Fruit fly (Drosophila melanogaster) whole organism, embryonic: ENCODE data around the gene CG32032.

Source experiments
- BtbVII ChIP-seq: fragments of 200-800 bp; sonication (Bioruptor generic); optimal IDR thresholded peaks from 3 replicates; lab custom pipeline; 2017; ENCODE audit warnings: missing biosample characterization, mild to moderate bottlenecking, missing genetic modification characterization
- CG10321 ChIP-seq: fragments of 200-800 bp; sonication (Bioruptor generic); IDR thresholded peaks from 2 replicates; pipeline ENCODE4 v1.3.6; 2022; ENCODE audit warnings: missing biosample characterization, missing genetic modification characterization
- CG11085 ChIP-seq: fragments of 200-800 bp; sonication (Bioruptor generic); IDR thresholded peaks from 2 replicates; pipeline ENCODE4 v1.3.6; 2022; ENCODE audit warnings: missing biosample characterization, missing genetic modification characterization
- CG11247 ChIP-seq: fragments of 200-800 bp; sonication (Bioruptor generic); IDR thresholded peaks from 2 replicates; pipeline ENCODE4 v1.3.6; 2022; ENCODE audit warnings: missing biosample characterization, missing genetic modification characterization
- CG11560 ChIP-seq: fragments of 200-800 bp; sonication (Bioruptor generic); IDR thresholded peaks from 3 replicates; pipeline ENCODE4 v1.3.6; 2022; ENCODE audit warnings: missing biosample characterization, missing genetic modification characterization
- CG11723 ChIP-seq: fragments of 200-800 bp; sonication (Bioruptor generic); optimal IDR thresholded peaks from 2 replicates; lab custom pipeline; 2017; ENCODE audit warnings: missing biosample characterization, mild to moderate bottlenecking, missing genetic modification characterization
- CG13123 ChIP-seq: fragments of 200-800 bp; sonication (Bioruptor generic); optimal IDR thresholded peaks from 2 replicates; lab custom pipeline; 2016; ENCODE audit warnings: missing biosample characterization, missing genetic modification characterization
- CG15269 ChIP-seq: fragments of 200-800 bp; sonication (Bioruptor generic); optimal IDR thresholded peaks from 2 replicates; lab custom pipeline; 2018; ENCODE audit warnings: missing biosample characterization, mild to moderate bottlenecking, missing genetic modification characterization, moderate library complexity
- CG16863 ChIP-seq: fragments of 200-800 bp; sonication (Bioruptor generic); optimal IDR thresholded peaks from 3 replicates; lab custom pipeline; 2016; ENCODE audit warnings: missing biosample characterization, missing genetic modification characterization
- CG18764 ChIP-seq: fragments of 200-800 bp; sonication (Bioruptor generic); optimal IDR thresholded peaks from 3 replicates; lab custom pipeline; 2016; ENCODE audit warnings: missing biosample characterization, missing genetic modification characterization
- CG30403 ChIP-seq: fragments of 200-800 bp; sonication (Bioruptor generic); optimal IDR thresholded peaks from 3 replicates; lab custom pipeline; 2016; ENCODE audit warnings: missing biosample characterization, missing genetic modification characterization
- CG3281 ChIP-seq: fragments of 200-800 bp; sonication (Bioruptor generic); optimal IDR thresholded peaks from 3 replicates; lab custom pipeline; 2017; ENCODE audit warnings: missing biosample characterization, mild to moderate bottlenecking, missing genetic modification characterization
- CG7357 ChIP-seq: fragments of 200-800 bp; sonication (Bioruptor generic); IDR thresholded peaks from 3 replicates; pipeline ENCODE4 v1.3.6; 2022; ENCODE audit warnings: missing biosample characterization, missing genetic modification characterization
- CG7839 ChIP-seq: fragments of 200-800 bp; sonication (Bioruptor generic); optimal IDR thresholded peaks from 3 replicates; lab custom pipeline; 2018; ENCODE audit warnings: missing biosample characterization, mild to moderate bottlenecking, missing genetic modification characterization, moderate library complexity
- CG8281 ChIP-seq: fragments of 200-800 bp; sonication (Bioruptor generic); optimal IDR thresholded peaks from 2 replicates; lab custom pipeline; 2018; ENCODE audit warnings: missing biosample characterization, mild to moderate bottlenecking, missing genetic modification characterization, moderate library complexity
- CG8359 ChIP-seq: fragments of 200-800 bp; sonication (Bioruptor generic); optimal IDR thresholded peaks from 2 replicates; lab custom pipeline; 2017; ENCODE audit warnings: missing biosample characterization, mild to moderate bottlenecking, missing genetic modification characterization, borderline replicate concordance
- CG8478 ChIP-seq: fragments of >200 bp; optimal IDR thresholded peaks from 2 replicates; lab custom pipeline; 2018
- CG9817 ChIP-seq: fragments of 200-800 bp; sonication (Bioruptor generic); optimal IDR thresholded peaks from 2 replicates; lab custom pipeline; 2018; ENCODE audit warnings: missing biosample characterization, mild to moderate bottlenecking, missing genetic modification characterization, moderate library complexity
- CG9932 ChIP-seq: fragments of 200-800 bp; sonication (Bioruptor generic); IDR thresholded peaks from 2 replicates; pipeline ENCODE4 v1.3.6; 2022; ENCODE audit warnings: missing biosample characterization, missing genetic modification characterization
- Camta ChIP-seq: fragments of 200-800 bp; sonication (Bioruptor generic); optimal IDR thresholded peaks from 2 replicates; lab custom pipeline; 2016; ENCODE audit warnings: missing biosample characterization, missing genetic modification characterization
- Dad ChIP-seq: fragments of 200-800 bp; sonication (Bioruptor generic); optimal IDR thresholded peaks from 3 replicates; lab custom pipeline; 2016; ENCODE audit warnings: missing biosample characterization, missing genetic modification characterization
- Dll ChIP-seq: fragments of 200-800 bp; sonication (Bioruptor generic); IDR thresholded peaks from 4 replicates; pipeline ENCODE4 v1.3.6; 2022; ENCODE audit warnings: missing biosample characterization, missing genetic modification characterization; ENCODE audit not compliant: partially characterized antibody
- HHEX ChIP-seq: fragments of 200-800 bp; sonication (Bioruptor generic); optimal IDR thresholded peaks from 3 replicates; lab custom pipeline; 2017; ENCODE audit warnings: missing biosample characterization, mild to moderate bottlenecking, missing genetic modification characterization, missing genetic modification reagents
- Hmx ChIP-seq: fragments of 200-800 bp; sonication (Bioruptor generic); optimal IDR thresholded peaks from 2 replicates; lab custom pipeline; 2016; ENCODE audit warnings: missing biosample characterization, missing genetic modification characterization
- Lpt ChIP-seq: fragments of >200 bp; optimal IDR thresholded peaks from 2 replicates; lab custom pipeline; 2018; ENCODE audit warnings: missing biosample characterization, missing genetic modification characterization
- Mes4 ChIP-seq: fragments of 200-800 bp; sonication (Bioruptor generic); optimal IDR thresholded peaks from 2 replicates; lab custom pipeline; 2016; ENCODE audit warnings: missing biosample characterization, missing genetic modification characterization
- NK7.1 ChIP-seq: fragments of 200-800 bp; sonication (Bioruptor generic); optimal IDR thresholded peaks from 3 replicates; lab custom pipeline; 2016; ENCODE audit warnings: missing biosample characterization, missing genetic modification characterization
- Nf-YA ChIP-seq: fragments of 200-800 bp; sonication (Bioruptor generic); IDR thresholded peaks from 2 replicates; pipeline ENCODE4 v1.3.6; 2022; ENCODE audit warnings: missing biosample characterization, missing genetic modification characterization
- NfI ChIP-seq: fragments of 200-800 bp; sonication (Bioruptor generic); optimal IDR thresholded peaks from 3 replicates; lab custom pipeline; 2018; ENCODE audit warnings: missing biosample characterization, mild to moderate bottlenecking, missing genetic modification characterization, moderate library complexity
- Optix ChIP-seq: fragments of 200-800 bp; sonication (Bioruptor generic); IDR thresholded peaks from 3 replicates; pipeline ENCODE4 v1.3.6; 2022; ENCODE audit warnings: missing biosample characterization, missing genetic modification characterization
- Rfx ChIP-seq: fragments of 200-800 bp; sonication (Bioruptor generic); IDR thresholded peaks from 2 replicates; pipeline ENCODE4 v1.3.6; 2022; ENCODE audit warnings: missing biosample characterization, missing genetic modification characterization
- ara ChIP-seq: fragments of 200-800 bp; sonication (Bioruptor generic); IDR thresholded peaks from 2 replicates; pipeline ENCODE4 v1.3.6; 2022; ENCODE audit warnings: missing biosample characterization, missing genetic modification characterization
- bsh ChIP-seq, 2 experiments: fragments of 200-800 bp; sonication (Bioruptor generic); optimal IDR thresholded peaks; 2 replicates each; lab custom pipeline; 2017 to 2018; ENCODE audit warnings: mild to moderate bottlenecking in 2 of 2, missing biosample characterization in 2 of 2, missing genetic modification characterization in 2 of 2, moderate library complexity in 1 of 2
- btn ChIP-seq: fragments of 200-800 bp; sonication (Bioruptor generic); optimal IDR thresholded peaks from 2 replicates; lab custom pipeline; 2016; ENCODE audit warnings: missing biosample characterization, missing genetic modification characterization
- cwo ChIP-seq: fragments of 200-800 bp; sonication (Bioruptor generic); optimal IDR thresholded peaks from 3 replicates; lab custom pipeline; 2017; ENCODE audit warnings: missing biosample characterization, missing genetic modification characterization, mild to moderate bottlenecking, moderate library complexity, missing genetic modification reagents
- dimm ChIP-seq: fragments of 200-800 bp; sonication (Bioruptor generic); IDR thresholded peaks from 2 replicates; pipeline ENCODE4 v1.3.6; 2022; ENCODE audit warnings: missing biosample characterization, missing genetic modification characterization
- disco-r ChIP-seq: fragments of 200-800 bp; sonication (Bioruptor generic); optimal IDR thresholded peaks from 2 replicates; lab custom pipeline; 2016; ENCODE audit warnings: missing biosample characterization, missing genetic modification characterization
- fd96Cb ChIP-seq: fragments of 200-800 bp; sonication (Bioruptor generic); optimal IDR thresholded peaks from 2 replicates; lab custom pipeline; 2018; ENCODE audit warnings: missing biosample characterization, mild to moderate bottlenecking, missing genetic modification characterization, moderate library complexity
- her ChIP-seq: fragments of 200-800 bp; sonication (Bioruptor generic); optimal IDR thresholded peaks from 2 replicates; lab custom pipeline; 2016; ENCODE audit warnings: missing biosample characterization, missing genetic modification characterization
- odd ChIP-seq: fragments of 200-800 bp; sonication (Bioruptor generic); optimal IDR thresholded peaks from 2 replicates; lab custom pipeline; 2017; ENCODE audit warnings: missing biosample characterization, mild to moderate bottlenecking, missing genetic modification characterization
- p53 ChIP-seq: fragments of 200-800 bp; sonication (Bioruptor generic); optimal IDR thresholded peaks from 2 replicates; lab custom pipeline; 2016; ENCODE audit warnings: missing biosample characterization, missing genetic modification characterization
- rib ChIP-seq: fragments of 200-800 bp; sonication (Bioruptor generic); IDR thresholded peaks from 2 replicates; pipeline ENCODE4 v1.3.6; 2022; ENCODE audit warnings: missing biosample characterization, missing genetic modification characterization
- run ChIP-seq: fragments of 200-800 bp; sonication (Bioruptor generic); optimal IDR thresholded peaks from 3 replicates; lab custom pipeline; 2018; ENCODE audit warnings: missing biosample characterization, mild to moderate bottlenecking, missing genetic modification characterization
- scrt ChIP-seq: fragments of 200-800 bp; sonication (Bioruptor generic); optimal IDR thresholded peaks from 2 replicates; lab custom pipeline; 2018; ENCODE audit warnings: missing biosample characterization, mild to moderate bottlenecking, missing genetic modification characterization, moderate library complexity
- sim ChIP-seq: fragments of 200-800 bp; sonication (Bioruptor generic); IDR thresholded peaks from 2 replicates; pipeline ENCODE4 v1.3.6; 2022; ENCODE audit warnings: missing biosample characterization, missing genetic modification characterization
- sima ChIP-seq: fragments of 200-800 bp; sonication (Bioruptor generic); optimal IDR thresholded peaks from 2 replicates; lab custom pipeline; 2016; ENCODE audit warnings: missing biosample characterization, missing genetic modification characterization
- slou ChIP-seq: fragments of 200-800 bp; sonication (Bioruptor generic); optimal IDR thresholded peaks from 3 replicates; lab custom pipeline; 2016; ENCODE audit warnings: missing biosample characterization, missing genetic modification characterization
- stc ChIP-seq: fragments of 200-800 bp; sonication (Bioruptor generic); IDR thresholded peaks from 2 replicates; pipeline ENCODE4 v1.3.6; 2022; ENCODE audit warnings: missing biosample characterization, missing genetic modification characterization
- usp ChIP-seq: fragments of >200 bp; optimal IDR thresholded peaks from 2 replicates; lab custom pipeline; 2017; ENCODE audit warnings: missing biosample characterization, missing genetic modification characterization
- zen ChIP-seq: fragments of 200-800 bp; sonication (Bioruptor generic); optimal IDR thresholded peaks from 3 replicates; lab custom pipeline; 2018; ENCODE audit warnings: missing biosample characterization, mild to moderate bottlenecking, missing genetic modification characterization, moderate library complexity

Gene CG32032

dm6 chr3L:9057429-9058088, 35.3 kb upstream of the CG32032 start (continued):
- TF ChIP-seq dimm (GFP tag; lab: Robert Waterston, UW) (peak; percentile 70), btn (GFP tag; lab: Kevin White, UChicago) (no peak), CG11247 (GFP tag; lab: Robert Waterston, UW) (peak; percentile 80), CG7839 (tag; lab: Kevin White, UChicago) (peak; percentile 95), disco-r (GFP tag; lab: Kevin White, UChicago) (no peak), ara (GFP tag; lab: Robert Waterston, UW) (peak; percentile 83), NfI (peak; percentile 89), CG9932 (GFP tag; lab: Robert Waterston, UW) (peak; percentile 94), Rfx (GFP tag; lab: Robert Waterston, UW) (peak; percentile 92), BtbVII (GFP tag; lab: Kevin White, UChicago) (peak; percentile 89), CG8281 (peak; percentile 71), CG30403 (GFP tag; lab: Kevin White, UChicago) (peak; percentile 93), CG11723 (GFP tag; lab: Kevin White, UChicago) (peak; percentile 80), Camta (GFP tag; lab: Kevin White, UChicago) (peak; percentile 53), CG11560 (tag; lab: Robert Waterston, UW) (peak; percentile 75; the same call in 2 of the 3 replicates), HHEX (GFP tag; lab: Kevin White, UChicago) (peak; percentile 90), p53 (GFP tag; lab: Kevin White, UChicago) (no peak), scrt (peak; percentile 91), sima (GFP tag; lab: Kevin White, UChicago) (no peak), sim (GFP tag; lab: Robert Waterston, UW) (peak; percentile 32; the same call in 1 of the 2 replicates), fd96Cb (tag; lab: Kevin White, UChicago) (peak; percentile 86), CG7357 (GFP tag; lab: Robert Waterston, UW) (peak; percentile 79), Dll (no peak), CG18764 (GFP tag; lab: Kevin White, UChicago) (peak; percentile 74), Lpt (GFP tag; lab: Kevin White, UChicago) (no peak), CG13123 (GFP tag; lab: Kevin White, UChicago) (peak; percentile 76), stc (GFP tag; lab: Robert Waterston, UW) (peak; percentile 84), run (tag; lab: Kevin White, UChicago) (peak; percentile 59), NK7.1 (GFP tag; lab: Kevin White, UChicago) (no peak), Nf-YA (GFP tag; lab: Robert Waterston, UW) (peak; percentile 79), CG3281 (peak; percentile 93), CG8359 (GFP tag; lab: Kevin White, UChicago) (peak; percentile 59), CG9817 (tag; lab: Kevin White, UChicago) (peak; percentile 89), Optix (peak; percentile 74; the same call in 2 of the 3 replicates), Hmx (peak; percentile 17), CG16863 (peak; percentile 57), CG15269 (tag; lab: Kevin White, UChicago) (peak; percentile 90), CG8478 (lab: Kevin White, UChicago) (no peak), her (peak; percentile 11), usp (GFP tag; lab: Kevin White, UChicago) (no peak), zen (tag; lab: Kevin White, UChicago) (peak; percentile 74), cwo (peak; percentile 90), odd (GFP tag; lab: Kevin White, UChicago) (peak; percentile 86), rib (GFP tag; lab: Robert Waterston, UW) (peak; percentile 85), CG10321 (0 out of 2 replicates have a peak, but pooled peaks have one; percentile 58), Mes4 (GFP tag; lab: Kevin White, UChicago) (no peak), Dad (GFP tag; lab: Kevin White, UChicago) (peak; percentile 56), bsh (GFP tag; optimal IDR thresholded peaks at IDR 0.05; lab: Kevin White, UChicago) (peak; percentile 94 to 95), CG11085 (GFP tag; lab: Robert Waterston, UW) (peak; percentile 87), slou (peak; percentile 83)
